Fruit fly (Drosophila melanogaster) whole organism, embryonic: ENCODE results near the gene p115.

Experiments used
- CG11093 ChIP-seq: fragments of 200-800 bp; sonication (Bioruptor generic); IDR thresholded peaks from 3 replicates; pipeline ENCODE4 v1.3.6; 2022; ENCODE audit warnings: missing biosample characterization, missing genetic modification characterization
- CG12104 ChIP-seq: fragments of 200-800 bp; sonication (Bioruptor generic); optimal IDR thresholded peaks from 3 replicates; lab custom pipeline; 2016; ENCODE audit warnings: missing biosample characterization, missing genetic modification characterization
- CG12299 ChIP-seq: fragments of 200-800 bp; sonication (Bioruptor generic); optimal IDR thresholded peaks from 2 replicates; lab custom pipeline; 2018; ENCODE audit warnings: missing biosample characterization, mild to moderate bottlenecking, missing genetic modification characterization
- CG14965 ChIP-seq: fragments of 200-800 bp; sonication (Bioruptor generic); optimal IDR thresholded peaks from 2 replicates; lab custom pipeline; 2016; ENCODE audit warnings: missing biosample characterization, missing genetic modification characterization, borderline replicate concordance
- CG17568 ChIP-seq: fragments of 200-800 bp; sonication (Bioruptor generic); optimal IDR thresholded peaks from 2 replicates; lab custom pipeline; 2018; ENCODE audit warnings: missing biosample characterization, mild to moderate bottlenecking, missing genetic modification characterization, moderate library complexity
- CG2120 ChIP-seq: fragments of 200-800 bp; sonication (Bioruptor generic); optimal IDR thresholded peaks from 3 replicates; lab custom pipeline; 2016; ENCODE audit warnings: missing biosample characterization, missing genetic modification characterization
- CG2875 ChIP-seq: fragments of 200-800 bp; sonication (Bioruptor generic); optimal IDR thresholded peaks from 2 replicates; lab custom pipeline; 2017; ENCODE audit warnings: missing biosample characterization, mild to moderate bottlenecking, missing genetic modification characterization, missing genetic modification reagents
- CG31441 ChIP-seq: fragments of 200-800 bp; sonication (Bioruptor generic); IDR thresholded peaks from 2 replicates; pipeline ENCODE4 v1.3.6; 2022; ENCODE audit warnings: missing biosample characterization, missing genetic modification characterization
- CG32532 ChIP-seq: fragments of 200-800 bp; sonication (Bioruptor generic); IDR thresholded peaks from 2 replicates; pipeline ENCODE4 v1.3.6; 2022; ENCODE audit warnings: missing biosample characterization, missing genetic modification characterization
- CG33213 ChIP-seq: fragments of 200-800 bp; sonication (Bioruptor generic); optimal IDR thresholded peaks from 3 replicates; lab custom pipeline; 2016; ENCODE audit warnings: missing biosample characterization, missing genetic modification characterization
- CG34376 ChIP-seq: fragments of 200-800 bp; sonication (Bioruptor generic); optimal IDR thresholded peaks from 2 replicates; lab custom pipeline; 2018; ENCODE audit warnings: missing biosample characterization, mild to moderate bottlenecking, missing genetic modification characterization
- CG3995 ChIP-seq: fragments of 200-800 bp; sonication (Bioruptor generic); optimal IDR thresholded peaks from 3 replicates; lab custom pipeline; 2016; ENCODE audit warnings: missing biosample characterization, missing genetic modification characterization
- CG4404 ChIP-seq: fragments of 200-800 bp; sonication (Bioruptor generic); IDR thresholded peaks from 2 replicates; pipeline ENCODE4 v1.3.6; 2022; ENCODE audit warnings: missing biosample characterization, missing genetic modification characterization
- CG4617 ChIP-seq: fragments of 200-800 bp; sonication (Bioruptor generic); optimal IDR thresholded peaks from 3 replicates; lab custom pipeline; 2016; ENCODE audit warnings: missing biosample characterization, missing genetic modification characterization, borderline replicate concordance
- CG4820 ChIP-seq: fragments of 200-800 bp; sonication (Bioruptor generic); optimal IDR thresholded peaks from 3 replicates; lab custom pipeline; 2016; ENCODE audit warnings: missing biosample characterization, missing genetic modification characterization
- CG7372 ChIP-seq: fragments of 200-800 bp; sonication (Bioruptor generic); IDR thresholded peaks from 2 replicates; pipeline ENCODE4 v1.3.6; 2022; ENCODE audit warnings: missing biosample characterization, missing genetic modification characterization
- CG8089 ChIP-seq: fragments of 200-800 bp; sonication (Bioruptor generic); optimal IDR thresholded peaks from 3 replicates; lab custom pipeline; 2016; ENCODE audit warnings: missing biosample characterization, missing genetic modification characterization
- CG8290 ChIP-seq, 3 experiments: fragments of 200-800 bp; sonication (Bioruptor generic); optimal IDR thresholded peaks; 2 replicates each; lab custom pipeline; 2016 to 2019; ENCODE audit warnings: missing biosample characterization in 3 of 3, missing genetic modification characterization in 3 of 3, mild to moderate bottlenecking in 2 of 3, moderate library complexity in 1 of 3
- CG8765 ChIP-seq: fragments of 200-800 bp; sonication (Bioruptor generic); IDR thresholded peaks from 2 replicates; pipeline ENCODE4 v1.3.6; 2022; ENCODE audit warnings: missing biosample characterization, missing genetic modification characterization
- CTCF ChIP-seq: fragments of 200-800 bp; sonication (Bioruptor generic); optimal IDR thresholded peaks from 2 replicates; lab custom pipeline; 2017; ENCODE audit warnings: missing biosample characterization, mild to moderate bottlenecking, missing genetic modification characterization, moderate library complexity
- CkIIα-i1 ChIP-seq: fragments of 200-800 bp; sonication (Bioruptor generic); IDR thresholded peaks from 2 replicates; pipeline ENCODE4 v1.3.6; 2022; ENCODE audit warnings: missing biosample characterization, missing genetic modification characterization
- Deaf1 ChIP-seq: fragments of 200-800 bp; optimal IDR thresholded peaks from 3 replicates; lab custom pipeline; 2019; ENCODE audit warnings: missing biosample characterization, mild to moderate bottlenecking, missing genetic modification characterization, moderate library complexity
- HHEX ChIP-seq: fragments of 200-800 bp; sonication (Bioruptor generic); optimal IDR thresholded peaks from 3 replicates; lab custom pipeline; 2017; ENCODE audit warnings: missing biosample characterization, mild to moderate bottlenecking, missing genetic modification characterization, missing genetic modification reagents
- Lhr ChIP-seq: fragments of 200-800 bp; sonication (Bioruptor generic); optimal IDR thresholded peaks from 3 replicates; lab custom pipeline; 2017; ENCODE audit warnings: mild to moderate bottlenecking, missing biosample characterization, missing genetic modification reagents, missing genetic modification characterization
- MTF-1 ChIP-seq: fragments of 200-800 bp; sonication (Bioruptor generic); optimal IDR thresholded peaks from 2 replicates; lab custom pipeline; 2018; ENCODE audit warnings: missing biosample characterization, mild to moderate bottlenecking, missing genetic modification characterization, borderline replicate concordance
- Max ChIP-seq: fragments of 200-800 bp; sonication (Bioruptor generic); optimal IDR thresholded peaks from 2 replicates; lab custom pipeline; 2016; ENCODE audit warnings: missing biosample characterization, mild to moderate bottlenecking, missing genetic modification characterization
- Mrtf ChIP-seq: fragments of 200-800 bp; sonication (Bioruptor generic); IDR thresholded peaks from 3 replicates; pipeline ENCODE4 v1.3.6; 2022; ENCODE audit warnings: missing biosample characterization, missing genetic modification characterization
- NK7.1 ChIP-seq: fragments of 200-800 bp; sonication (Bioruptor generic); optimal IDR thresholded peaks from 3 replicates; lab custom pipeline; 2016; ENCODE audit warnings: missing biosample characterization, missing genetic modification characterization
- Neu2 ChIP-seq: fragments of 200-800 bp; sonication (Bioruptor generic); optimal IDR thresholded peaks from 3 replicates; lab custom pipeline; 2016; ENCODE audit warnings: missing biosample characterization, missing genetic modification characterization, borderline replicate concordance
- Nf-YB ChIP-seq: fragments of 200-800 bp; sonication (Bioruptor generic); optimal IDR thresholded peaks from 3 replicates; lab custom pipeline; 2019; ENCODE audit warnings: missing biosample characterization, mild to moderate bottlenecking, missing genetic modification characterization, moderate library complexity
- Pdp1 ChIP-seq, 2 experiments: fragments of 200-800 bp; sonication (Bioruptor generic); optimal IDR thresholded peaks; 3 replicates each; lab custom pipeline; 2016; ENCODE audit warnings: missing biosample characterization in 2 of 2, missing genetic modification characterization in 2 of 2, mild to moderate bottlenecking in 1 of 2, moderate library complexity in 1 of 2
- Ravus ChIP-seq: fragments of 200-800 bp; sonication (Bioruptor generic); IDR thresholded peaks from 2 replicates; pipeline ENCODE4 v1.3.6; 2022; ENCODE audit warnings: missing biosample characterization, missing genetic modification characterization
- Ssrp ChIP-seq: fragments of 200-800 bp; sonication (Bioruptor generic); optimal IDR thresholded peaks from 2 replicates; lab custom pipeline; 2018; ENCODE audit warnings: missing biosample characterization, mild to moderate bottlenecking, missing genetic modification characterization, moderate library complexity
- Tbp ChIP-seq: fragments of >200 bp; optimal IDR thresholded peaks from 2 replicates; lab custom pipeline; 2018; ENCODE audit warnings: missing biosample characterization, missing genetic modification characterization
- crol ChIP-seq: fragments of 200-800 bp; sonication (Bioruptor generic); IDR thresholded peaks from 2 replicates; pipeline ENCODE4 v1.3.6; 2022; ENCODE audit warnings: missing biosample characterization, missing genetic modification characterization
- dimm ChIP-seq: fragments of 200-800 bp; sonication (Bioruptor generic); IDR thresholded peaks from 2 replicates; pipeline ENCODE4 v1.3.6; 2022; ENCODE audit warnings: missing biosample characterization, missing genetic modification characterization
- exex ChIP-seq: fragments of 200-800 bp; sonication (Bioruptor generic); optimal IDR thresholded peaks from 4 replicates; lab custom pipeline; 2018; ENCODE audit warnings: missing biosample characterization, mild to moderate bottlenecking, missing genetic modification characterization, moderate library complexity
- fd102C ChIP-seq: fragments of 200-800 bp; sonication (Bioruptor generic); optimal IDR thresholded peaks from 2 replicates; lab custom pipeline; 2018; ENCODE audit warnings: missing biosample characterization, mild to moderate bottlenecking, missing genetic modification characterization, moderate library complexity
- grau ChIP-seq: fragments of 200-800 bp; optimal IDR thresholded peaks from 3 replicates; lab custom pipeline; 2019; ENCODE audit warnings: missing biosample characterization, mild to moderate bottlenecking, missing genetic modification characterization, moderate library complexity
- mam ChIP-seq: fragments of 200-800 bp; sonication (Bioruptor generic); optimal IDR thresholded peaks from 3 replicates; lab custom pipeline; 2016; ENCODE audit warnings: missing biosample characterization, missing genetic modification characterization
- mirr ChIP-seq: fragments of 200-800 bp; sonication (Bioruptor generic); optimal IDR thresholded peaks from 3 replicates; lab custom pipeline; 2018; ENCODE audit warnings: missing biosample characterization, mild to moderate bottlenecking, missing genetic modification characterization
- nerfin-1 ChIP-seq: fragments of 200-800 bp; sonication (Bioruptor generic); optimal IDR thresholded peaks from 3 replicates; lab custom pipeline; 2019; ENCODE audit warnings: missing biosample characterization, mild to moderate bottlenecking, missing genetic modification characterization, moderate library complexity
- nom ChIP-seq: fragments of 200-800 bp; sonication (Bioruptor generic); optimal IDR thresholded peaks from 2 replicates; lab custom pipeline; 2017; ENCODE audit warnings: missing biosample characterization, missing genetic modification characterization, mild to moderate bottlenecking, moderate library complexity, missing genetic modification reagents
- pita ChIP-seq: fragments of 200-800 bp; sonication (Bioruptor generic); optimal IDR thresholded peaks from 2 replicates; lab custom pipeline; 2017; ENCODE audit warnings: missing biosample characterization, mild to moderate bottlenecking, missing genetic modification characterization
- sd ChIP-seq: fragments of 200-800 bp; sonication (Bioruptor generic); optimal IDR thresholded peaks from 3 replicates; lab custom pipeline; 2018; ENCODE audit warnings: missing biosample characterization, mild to moderate bottlenecking, missing genetic modification characterization, moderate library complexity
- sisA ChIP-seq: fragments of 200-800 bp; sonication (Bioruptor generic); IDR thresholded peaks from 2 replicates; pipeline ENCODE4 v1.3.6; 2022; ENCODE audit warnings: missing biosample characterization, missing genetic modification characterization
- tgo ChIP-seq: fragments of 200-800 bp; sonication (Bioruptor generic); IDR thresholded peaks from 3 replicates; pipeline ENCODE4 v1.3.6; 2022; ENCODE audit warnings: missing biosample characterization, missing genetic modification characterization
- tll ChIP-seq, 2 experiments: fragments of 200-800 bp in 1 of 2; fragments of >200 bp in 1 of 2; sonication (Bioruptor generic) in 1 of 2; optimal IDR thresholded peaks; 2 replicates each; lab custom pipeline; 2017 to 2019; ENCODE audit warnings: missing biosample characterization in 2 of 2, missing genetic modification characterization in 2 of 2, mild to moderate bottlenecking in 1 of 2, moderate library complexity in 1 of 2

p115 gene

dm6 chrX:7944772-7945722 is 51.2 kb downstream of the p115 start (continued):
- TF ChIP-seq CkIIα-i1 (GFP tag; lab: Robert Waterston, UW), result no peak
- peak; percentile 10 for TF ChIP-seq MTF-1
- no peak for TF ChIP-seq CG14965
- no peak for TF ChIP-seq tll (GFP tag; optimal IDR thresholded peaks at IDR 0.05; lab: Kevin White, UChicago)
- TF ChIP-seq tgo (GFP tag; lab: Robert Waterston, UW), result peak; percentile 33; the same call in 2 of the 3 replicates
- no peak for TF ChIP-seq dimm
- TF ChIP-seq Tbp (GFP tag; lab: Kevin White, UChicago), result no peak
- TF ChIP-seq Lhr (GFP tag; lab: Kevin White, UChicago), result no peak
- no peak for TF ChIP-seq CG12299
- TF ChIP-seq CG2875, result no peak
- TF ChIP-seq CG32532 (GFP tag; lab: Robert Waterston, UW), result 0 out of 2 replicates have a peak, but pooled peaks have one; percentile 24
- TF ChIP-seq CG8089 (GFP tag; lab: Kevin White, UChicago), result no peak
- no peak for TF ChIP-seq CG11093
- TF ChIP-seq CG33213 (GFP tag; lab: Kevin White, UChicago), result no peak
- TF ChIP-seq Nf-YB (GFP tag; lab: Kevin White, UChicago), result no peak
- TF ChIP-seq fd102C (GFP tag; lab: Kevin White, UChicago), result no peak
- TF ChIP-seq Deaf1 (tag; lab: Kevin White, UChicago), result peak; percentile 42
- no peak for TF ChIP-seq HHEX
- TF ChIP-seq Ravus (GFP tag; lab: Robert Waterston, UW), result no peak
- peak; percentile 50 for TF ChIP-seq grau (tag; lab: Kevin White, UChicago)
- peak; percentile 13 for TF ChIP-seq Ssrp
- TF ChIP-seq Neu2 (GFP tag; lab: Kevin White, UChicago), result no peak
- TF ChIP-seq CG8290 (GFP tag; optimal IDR thresholded peaks at IDR 0.05; lab: Kevin White, UChicago), result no peak
- TF ChIP-seq CG8290 (tag; optimal IDR thresholded peaks at IDR 0.05; lab: Kevin White, UChicago), result peak in 1 of 2 experiments; percentile 58
- TF ChIP-seq crol (GFP tag; lab: Robert Waterston, UW), result no peak
- no peak for TF ChIP-seq CG4404
- no peak for TF ChIP-seq Max
- TF ChIP-seq sisA, result 0 out of 2 replicates have a peak, but pooled peaks have one; percentile 15
- peak; percentile 61 for TF ChIP-seq CG34376 (GFP tag; lab: Kevin White, UChicago)
- peak; percentile 8 for TF ChIP-seq CG4820 (GFP tag; lab: Kevin White, UChicago)
- TF ChIP-seq CG3995 (GFP tag; lab: Kevin White, UChicago), result peak; percentile 26
- TF ChIP-seq CG7372 (GFP tag; lab: Robert Waterston, UW), result no peak
- TF ChIP-seq exex, result peak; percentile 58
- TF ChIP-seq CG4617 (GFP tag; lab: Kevin White, UChicago), result no peak
- TF ChIP-seq CG12104, result no peak
- TF ChIP-seq nerfin-1, result peak; percentile 25
- peak in 1 of 2 experiments; percentile 93 for TF ChIP-seq Pdp1 (GFP tag; optimal IDR thresholded peaks at IDR 0.05; lab: Kevin White, UChicago)
- no peak for TF ChIP-seq CG17568 (GFP tag; lab: Kevin White, UChicago)
- TF ChIP-seq mirr, result peak; percentile 43
- peak; percentile 91 for TF ChIP-seq sd
- TF ChIP-seq CTCF (GFP tag; lab: Kevin White, UChicago), result no peak
- peak; percentile 5 for TF ChIP-seq nom (GFP tag; lab: Kevin White, UChicago)
- peak; percentile 28 for TF ChIP-seq mam (GFP tag; lab: Kevin White, UChicago)
- no peak for TF ChIP-seq Mrtf (GFP tag; lab: Robert Waterston, UW)
- TF ChIP-seq CG31441 (GFP tag; lab: Robert Waterston, UW), result peak; percentile 41
- no peak for TF ChIP-seq NK7.1 (GFP tag; lab: Kevin White, UChicago)
- no peak for TF ChIP-seq pita (GFP tag; lab: Kevin White, UChicago)
- no peak for TF ChIP-seq CG8765 (GFP tag; lab: Robert Waterston, UW)
- peak; percentile 48 for TF ChIP-seq CG2120 (GFP tag; lab: Kevin White, UChicago)
